Worm (Caenorhabditis elegans) whole organism, midembryonic: ENCODE measurements around the gene ZK1127.13.

Experiments used
- T22C8.4 ChIP-seq: fragments of 200-800 bp; sonication (Bioruptor generic); IDR thresholded peaks from 2 replicates; pipeline ENCODE4 v1.3.6; 2022; ENCODE audit warnings: missing genetic modification characterization, missing compliant biosample characterization
- cog-1 ChIP-seq: sonication (generic microtip); optimal IDR thresholded peaks from 2 replicates; lab custom pipeline; 2016; ENCODE audit warnings: missing genetic modification characterization, missing compliant biosample characterization
- flt-1 ChIP-seq: fragments of 200-800 bp; sonication (Bioruptor generic); IDR thresholded peaks from 2 replicates; pipeline ENCODE4 v1.3.6; 2022; ENCODE audit warnings: missing genetic modification characterization, missing compliant biosample characterization
- klf-2 ChIP-seq: fragments of 200-800 bp; sonication (Bioruptor generic); conservative IDR thresholded peaks from 2 replicates; pipeline ENCODE4 v1.3.6; 2022; ENCODE audit warnings: missing genetic modification reagents, missing genetic modification characterization, missing compliant biosample characterization
- med-1 ChIP-seq: sonication (generic microtip); optimal IDR thresholded peaks from 2 replicates; lab custom pipeline; 2017; ENCODE audit warnings: missing genetic modification characterization, mild to moderate bottlenecking, missing compliant biosample characterization, antibody characterized with exemption, missing genetic modification reagents; ENCODE audit not compliant: insufficient read depth
- ref-1 ChIP-seq: fragments of 200-800 bp; sonication (Bioruptor generic); conservative IDR thresholded peaks from 2 replicates; pipeline ENCODE4 v1.3.6; 2022; ENCODE audit warnings: missing genetic modification reagents, missing genetic modification characterization, missing compliant biosample characterization
- tab-1 ChIP-seq: fragments of 200-800 bp; sonication (Bioruptor generic); IDR thresholded peaks from 2 replicates; pipeline ENCODE4 v1.3.6; 2022; ENCODE audit warnings: missing genetic modification characterization, missing compliant biosample characterization
- ztf-23 ChIP-seq: fragments of 200-800 bp; sonication (Bioruptor generic); IDR thresholded peaks from 2 replicates; pipeline ENCODE4 v1.3.6; 2022; ENCODE audit warnings: missing genetic modification reagents, missing genetic modification characterization, missing compliant biosample characterization
- ztf-29 ChIP-seq: fragments of 200-800 bp; sonication (Bioruptor generic); IDR thresholded peaks from 2 replicates; pipeline ENCODE4 v1.3.6; 2022; ENCODE audit warnings: missing genetic modification reagents, missing genetic modification characterization, missing compliant biosample characterization

Gene ZK1127.13

ce11 chrII:7053001-7053400, at the start of gene ZK1127.13:
Gene ZK1127.13, plus strand, starts transcription at chrII:7053301.
- TF ChIP-seq med-1 = no peak
- no peak for TF ChIP-seq klf-2 (GFP tag; lab: Robert Waterston, UW)
- no peak for TF ChIP-seq flt-1
- no peak for TF ChIP-seq tab-1 (GFP tag; lab: Robert Waterston, UW)
- no peak for TF ChIP-seq ref-1
- TF ChIP-seq cog-1 (tag; lab: Kevin White, UChicago) = no peak
- no peak for TF ChIP-seq ztf-23 (GFP tag; lab: Robert Waterston, UW)
- TF ChIP-seq T22C8.4 (GFP tag; lab: Robert Waterston, UW) = no peak
- no peak for TF ChIP-seq ztf-29 (GFP tag; lab: Robert Waterston, UW)

ce11 chrII:7012592-7012991, 40.5 kb upstream of the ZK1127.13 start, which contains the start of gene sqv-7:
Gene sqv-7, minus strand, starts transcription at chrII:7012692.
- TF ChIP-seq cog-1 (tag; lab: Kevin White, UChicago) (no peak), klf-2 (GFP tag; lab: Robert Waterston, UW) (no peak), ref-1 (no peak), ztf-23 (GFP tag; lab: Robert Waterston, UW) (no peak), flt-1 (no peak), med-1 (no peak), tab-1 (GFP tag; lab: Robert Waterston, UW) (no peak), ztf-29 (GFP tag; lab: Robert Waterston, UW) (no peak), T22C8.4 (GFP tag; lab: Robert Waterston, UW) (no peak)

- TF ChIP-seq med-1 (peak; percentile 10), ztf-29 (GFP tag; lab: Robert Waterston, UW) (no peak)
These were observed 30.6 kb upstream of the ZK1127.13 start, which contains the start of the genes lst-6 and lst-5 for ce11 chrII:7022370-7023001. Gene lst-6, minus strand, starts transcription at chrII:7022509. Gene lst-5, plus strand, starts transcription at chrII:7022913.

- TF ChIP-seq T22C8.4 (GFP tag; lab: Robert Waterston, UW) = no peak
- peak; percentile 4 for TF ChIP-seq cog-1 (tag; lab: Kevin White, UChicago)
- TF ChIP-seq med-1 = no peak
These were observed 27.9 kb upstream of the ZK1127.13 start, which contains the start of gene znf-598 for ce11 chrII:7024897-7025852. Gene znf-598, plus strand, starts transcription at chrII:7025802.

- TF ChIP-seq tab-1 (GFP tag; lab: Robert Waterston, UW) = no peak
- no peak for TF ChIP-seq flt-1
- no peak for TF ChIP-seq med-1
- TF ChIP-seq T22C8.4 (GFP tag; lab: Robert Waterston, UW) = no peak
- no peak for TF ChIP-seq ztf-29 (GFP tag; lab: Robert Waterston, UW)
- TF ChIP-seq ref-1 = no peak
These were observed 23.6 kb upstream of the ZK1127.13 start for ce11 chrII:7029524-7029923.

ce11 chrII:7031137-7031697, 21.9 kb upstream of the ZK1127.13 start:
- TF ChIP-seq cog-1 (tag; lab: Kevin White, UChicago) (no peak), tab-1 (GFP tag; lab: Robert Waterston, UW) (no peak), T22C8.4 (GFP tag; lab: Robert Waterston, UW) (no peak), ref-1 (no peak), ztf-23 (GFP tag; lab: Robert Waterston, UW) (no peak), klf-2 (GFP tag; lab: Robert Waterston, UW) (no peak), med-1 (no peak), flt-1 (no peak), ztf-29 (GFP tag; lab: Robert Waterston, UW) (no peak)

ce11 chrII:7037659-7038342, 15.3 kb upstream of the ZK1127.13 start, which contains the start of gene cin-4:
Gene cin-4, plus strand, starts transcription at chrII:7038292.
- TF ChIP-seq med-1 (no peak), flt-1 (no peak), klf-2 (GFP tag; lab: Robert Waterston, UW) (no peak), T22C8.4 (GFP tag; lab: Robert Waterston, UW) (no peak), ref-1 (no peak), tab-1 (GFP tag; lab: Robert Waterston, UW) (no peak), ztf-29 (GFP tag; lab: Robert Waterston, UW) (no peak), ztf-23 (GFP tag; lab: Robert Waterston, UW) (no peak), cog-1 (tag; lab: Kevin White, UChicago) (no peak)

ce11 chrII:7042090-7042489, 11.0 kb upstream of the ZK1127.13 start:
- peak; percentile 72; the same call in 1 of the 2 replicates for TF ChIP-seq flt-1
- TF ChIP-seq ztf-23 (GFP tag; lab: Robert Waterston, UW) = peak; percentile 49; the same call in 1 of the 2 replicates
- 0 out of 2 replicates have a peak, but pooled peaks have one; percentile 19 for TF ChIP-seq klf-2 (GFP tag; lab: Robert Waterston, UW)
- peak; percentile 15; the same call in 1 of the 2 replicates for TF ChIP-seq tab-1 (GFP tag; lab: Robert Waterston, UW)
- TF ChIP-seq ref-1 = 0 out of 2 replicates have a peak, but pooled peaks have one; percentile 34

- TF ChIP-seq ref-1 (no peak), tab-1 (GFP tag; lab: Robert Waterston, UW) (0 out of 2 replicates have a peak, but pooled peaks have one; percentile 59)
These were observed 3.6 kb upstream of the ZK1127.13 start for ce11 chrII:7049470-7049869.
